Worm (Caenorhabditis elegans) whole organism, L4 larva: ENCODE data around the gene W05E10.2.

Experiments used
- F10B5.3 ChIP-seq: sonication (generic microtip); optimal IDR thresholded peaks from 2 replicates; lab custom pipeline; 2016; ENCODE audit warnings: mild to moderate bottlenecking, missing genetic modification characterization, missing compliant biosample characterization
- F26F4.8 ChIP-seq: fragments of 200-800 bp; sonication (Bioruptor generic); conservative IDR thresholded peaks from 2 replicates; pipeline ENCODE4 v1.3.6; 2022; ENCODE audit warnings: missing genetic modification characterization, missing compliant biosample characterization
- F37D6.2 ChIP-seq: sonication (generic microtip); optimal IDR thresholded peaks from 2 replicates; lab custom pipeline; 2016; ENCODE audit warnings: mild to moderate bottlenecking, missing genetic modification characterization, missing compliant biosample characterization
- F44E2.7 ChIP-seq: fragments of 200-800 bp; sonication (Bioruptor generic); IDR thresholded peaks from 2 replicates; pipeline ENCODE4 v2.1.2; 2022; ENCODE audit warnings: missing genetic modification characterization, missing compliant biosample characterization
- Y48G9A.11 ChIP-seq: fragments of 200-800 bp; sonication (Bioruptor generic); IDR thresholded peaks from 2 replicates; pipeline ENCODE4 v1.3.6; 2022; ENCODE audit warnings: missing genetic modification reagents, missing genetic modification characterization, missing compliant biosample characterization
- Y5F2A.4 ChIP-seq: fragments of 200-800 bp; sonication (Bioruptor generic); optimal IDR thresholded peaks from 2 replicates; lab custom pipeline; 2018; ENCODE audit warnings: mild to moderate bottlenecking, missing genetic modification characterization, missing compliant biosample characterization
- aha-1 ChIP-seq: fragments of 150-350 bp; peaks from one replicate; lab custom pipeline; 2014; ENCODE audit warnings: missing biosample characterization, missing genetic modification characterization
- ceh-62 ChIP-seq: sonication (generic microtip); optimal IDR thresholded peaks from 2 replicates; lab custom pipeline; 2017; ENCODE audit warnings: missing biosample characterization, missing genetic modification characterization
- ces-1 ChIP-seq: fragments of 150-350 bp; sonication (generic microtip); optimal IDR thresholded peaks from 4 replicates; lab custom pipeline; 2014; ENCODE audit warnings: missing biosample characterization, missing genetic modification reagents, missing genetic modification characterization
- daf-16 ChIP-seq, 3 experiments: sonication (generic microtip); optimal IDR thresholded peaks; 2 replicates each; lab custom pipeline; 2016 to 2017; ENCODE audit warnings: missing genetic modification characterization in 3 of 3, missing genetic modification reagents in 3 of 3, mild to moderate bottlenecking in 2 of 3, missing compliant biosample characterization in 2 of 3, missing biosample characterization in 1 of 3, moderate library complexity in 1 of 3
- daf-19 ChIP-seq: fragments of 200-800 bp; sonication (Bioruptor generic); conservative IDR thresholded peaks from 2 replicates; pipeline ENCODE4 v1.3.6; 2022; ENCODE audit warnings: missing genetic modification characterization, missing compliant biosample characterization
- dmd-8 ChIP-seq: fragments of 200-800 bp; sonication (Bioruptor generic); IDR thresholded peaks from 2 replicates; pipeline ENCODE4 v1.3.6; 2022; ENCODE audit warnings: missing genetic modification characterization, missing compliant biosample characterization
- egl-27 ChIP-seq: sonication (generic microtip); optimal IDR thresholded peaks from 3 replicates; lab custom pipeline; 2017; ENCODE audit warnings: missing biosample characterization, missing genetic modification reagents, missing genetic modification characterization
- fkh-10 ChIP-seq: fragments of 150-350 bp; optimal IDR thresholded peaks from 2 replicates; lab custom pipeline; 2014; ENCODE audit warnings: missing biosample characterization, missing genetic modification reagents, missing genetic modification characterization
- hlh-30 ChIP-seq: sonication (generic microtip); optimal IDR thresholded peaks from 2 replicates; lab custom pipeline; 2017; ENCODE audit warnings: antibody characterized with exemption, mild to moderate bottlenecking, missing genetic modification characterization, missing compliant biosample characterization; ENCODE audit not compliant: insufficient read depth
- hmg-1.1 ChIP-seq: fragments of 200-800 bp; sonication (Bioruptor generic); IDR thresholded peaks from 2 replicates; pipeline ENCODE4 v1.3.6; 2022; ENCODE audit warnings: missing genetic modification reagents, missing genetic modification characterization, missing compliant biosample characterization
- jun-1 ChIP-seq: fragments of 150-350 bp; optimal IDR thresholded peaks from 2 replicates; lab custom pipeline; 2014; ENCODE audit warnings: missing biosample characterization, missing genetic modification reagents, missing genetic modification characterization
- lin-1 ChIP-seq: fragments of 200-800 bp; sonication (Bioruptor generic); IDR thresholded peaks from 2 replicates; pipeline ENCODE4 v1.3.6; 2022; ENCODE audit warnings: missing genetic modification reagents, missing genetic modification characterization, missing compliant biosample characterization
- lin-13 ChIP-seq: fragments of 150-350 bp; optimal IDR thresholded peaks from 2 replicates; lab custom pipeline; 2014; ENCODE audit warnings: missing biosample characterization, missing genetic modification reagents, missing genetic modification characterization
- lin-38 ChIP-seq: fragments of 200-800 bp; sonication (Bioruptor generic); IDR thresholded peaks from 2 replicates; pipeline ENCODE4 v1.3.6; 2022; ENCODE audit warnings: missing genetic modification reagents, missing genetic modification characterization, missing compliant biosample characterization
- lin-39 ChIP-seq: fragments of 150-350 bp; optimal IDR thresholded peaks from 2 replicates; lab custom pipeline; 2014; ENCODE audit warnings: missing biosample characterization, missing genetic modification reagents, missing genetic modification characterization
- mdt-29 ChIP-seq: fragments of 200-800 bp; sonication (Bioruptor generic); IDR thresholded peaks from 2 replicates; pipeline ENCODE4 v1.3.6; 2022; ENCODE audit warnings: missing genetic modification reagents, missing genetic modification characterization, missing compliant biosample characterization
- mxl-3 ChIP-seq: fragments of 200-800 bp; sonication (Bioruptor generic); optimal IDR thresholded peaks from 2 replicates; lab custom pipeline; 2018; ENCODE audit warnings: mild to moderate bottlenecking, missing genetic modification characterization, missing compliant biosample characterization
- nhr-10 ChIP-seq: fragments of 150-350 bp; optimal IDR thresholded peaks from 2 replicates; lab custom pipeline; 2014; ENCODE audit warnings: missing biosample characterization, missing genetic modification characterization
- nhr-111 ChIP-seq: fragments of 200-800 bp; sonication (Bioruptor generic); optimal IDR thresholded peaks from 2 replicates; lab custom pipeline; 2018; ENCODE audit warnings: mild to moderate bottlenecking, missing genetic modification characterization, missing compliant biosample characterization
- nhr-42 ChIP-seq: fragments of 200-800 bp; sonication (Bioruptor generic); IDR thresholded peaks from 2 replicates; pipeline ENCODE4 v1.3.6; 2022; ENCODE audit warnings: missing genetic modification characterization, missing compliant biosample characterization
- nhr-6 ChIP-seq: fragments of 150-350 bp; optimal IDR thresholded peaks from 2 replicates; lab custom pipeline; 2014; ENCODE audit warnings: missing biosample characterization, missing genetic modification characterization
- pqm-1 ChIP-seq: sonication (generic microtip); optimal IDR thresholded peaks from 2 replicates; lab custom pipeline; 2017; ENCODE audit warnings: missing biosample characterization, missing genetic modification characterization
- saeg-2 ChIP-seq: fragments of 200-800 bp; sonication (Bioruptor generic); IDR thresholded peaks from 2 replicates; pipeline ENCODE4 v1.3.6; 2022; ENCODE audit warnings: missing genetic modification reagents, missing genetic modification characterization, missing compliant biosample characterization
- sdz-12 ChIP-seq: fragments of 200-800 bp; sonication (Bioruptor generic); optimal IDR thresholded peaks from 2 replicates; lab custom pipeline; 2018; ENCODE audit warnings: mild to moderate bottlenecking, missing genetic modification characterization, missing compliant biosample characterization
- set-16 ChIP-seq: fragments of 200-800 bp; sonication (Bioruptor generic); IDR thresholded peaks from 2 replicates; pipeline ENCODE4 v1.3.6; 2022; ENCODE audit warnings: missing genetic modification reagents, missing genetic modification characterization, missing compliant biosample characterization
- snpc-1.2 ChIP-seq: fragments of 200-800 bp; sonication (Bioruptor generic); IDR thresholded peaks from 2 replicates; pipeline ENCODE4 v1.3.6; 2022; ENCODE audit warnings: missing genetic modification reagents, missing genetic modification characterization, missing compliant biosample characterization
- snpc-4 ChIP-seq: fragments of 150-350 bp; optimal IDR thresholded peaks from 2 replicates; lab custom pipeline; 2014; ENCODE audit warnings: missing biosample characterization, missing genetic modification characterization
- spr-1 ChIP-seq: sonication (generic microtip); optimal IDR thresholded peaks from 2 replicates; lab custom pipeline; 2016; ENCODE audit warnings: mild to moderate bottlenecking, missing genetic modification characterization, missing compliant biosample characterization
- tag-97 ChIP-seq: fragments of 200-800 bp; sonication (Bioruptor generic); IDR thresholded peaks from 2 replicates; pipeline ENCODE4 v1.3.6; 2022; ENCODE audit warnings: missing genetic modification characterization, missing compliant biosample characterization
- unc-130 ChIP-seq: sonication (generic microtip); optimal IDR thresholded peaks from 2 replicates; lab custom pipeline; 2016; ENCODE audit warnings: missing genetic modification reagents, missing genetic modification characterization, missing compliant biosample characterization
- unc-62 ChIP-seq, 3 experiments: fragments of 150-350 bp in 1 of 3; sonication (generic microtip); optimal IDR thresholded peaks in 2 of 3; peaks in 1 of 3; 1 replicate in 1 of 3; 2 replicates in 2 of 3; lab custom pipeline; 2014 to 2017; ENCODE audit warnings: missing biosample characterization in 3 of 3, missing genetic modification characterization in 3 of 3, missing genetic modification reagents in 3 of 3, missing genotype in 1 of 3
- zfp-3 ChIP-seq: fragments of 200-800 bp; sonication (Bioruptor generic); conservative IDR thresholded peaks from 2 replicates; pipeline ENCODE4 v1.3.6; 2022; ENCODE audit warnings: missing genetic modification reagents, missing genetic modification characterization, missing compliant biosample characterization
- ztf-7 ChIP-seq: fragments of 150-350 bp; optimal IDR thresholded peaks from 2 replicates; lab custom pipeline; 2014; ENCODE audit warnings: missing biosample characterization, missing genetic modification characterization

W05E10.2 gene

DNA sequence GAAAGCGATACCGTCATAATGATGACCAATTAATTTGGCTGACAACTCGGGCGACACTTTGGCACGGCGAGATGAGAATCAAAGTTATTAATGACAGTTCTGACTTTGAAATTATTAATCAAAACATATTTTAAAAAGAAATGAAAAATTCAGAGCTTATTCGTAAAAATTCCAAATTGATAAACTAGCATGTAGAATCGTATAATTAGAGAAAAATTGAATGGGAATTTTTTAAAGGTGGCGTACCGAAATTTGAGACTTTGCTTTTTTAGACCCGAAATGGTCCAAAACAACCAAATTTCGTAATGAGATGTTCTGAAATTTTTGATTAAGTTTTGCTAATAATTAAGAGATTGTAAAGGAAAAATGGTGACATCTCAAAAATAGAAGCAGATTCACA is 39.0 kb downstream of the W05E10.2 start, which contains the start of gene daf-11:
TSS of gene daf-11 (minus strand) at position 101 of the 400 bp plus-strand sequence.
- TF ChIP-seq hlh-30 (no peak), saeg-2 (GFP tag; lab: Robert Waterston, UW) (no peak), snpc-4 (tag; lab: Kevin White, UChicago) (no peak), nhr-111 (GFP tag; lab: Kevin White, UChicago) (no peak), tag-97 (no peak), spr-1 (tag; lab: Kevin White, UChicago) (no peak), nhr-42 (no peak), mxl-3 (GFP tag; lab: Kevin White, UChicago) (no peak), ztf-7 (tag; lab: Kevin White, UChicago) (no peak), Y5F2A.4 (GFP tag; lab: Kevin White, UChicago) (no peak), F10B5.3 (tag; lab: Kevin White, UChicago) (no peak), nhr-6 (tag; lab: Kevin White, UChicago) (no peak), F26F4.8 (no peak), ces-1 (GFP tag; lab: Kevin White, UChicago) (no peak), ceh-62 (tag; lab: Kevin White, UChicago) (no peak), sdz-12 (GFP tag; lab: Kevin White, UChicago) (no peak), snpc-1.2 (GFP tag; lab: Robert Waterston, UW) (no peak), Y48G9A.11 (no peak), nhr-10 (tag; lab: Kevin White, UChicago) (no peak), jun-1 (tag; lab: Kevin White, UChicago) (no peak)
- TF ChIP-seq, all 104 proteins: peak for 0

ce11 chrV:11730060-11730459 is 43.1 kb downstream of the W05E10.2 start, which contains the start of gene rhr-2:
Gene rhr-2, minus strand, starts transcription at chrV:11730160.
- TF ChIP-seq lin-13 (no peak), daf-19 (GFP tag; lab: Robert Waterston, UW) (no peak), F26F4.8 (no peak), zfp-3 (GFP tag; lab: Robert Waterston, UW) (no peak), snpc-1.2 (GFP tag; lab: Robert Waterston, UW) (no peak), set-16 (GFP tag; lab: Robert Waterston, UW) (no peak), pqm-1 (tag; lab: Kevin White, UChicago) (no peak), jun-1 (tag; lab: Kevin White, UChicago) (no peak), lin-1 (no peak), daf-16 (GFP tag; optimal IDR thresholded peaks at IDR 0.05; lab: Kevin White, UChicago) (no peak), daf-16 (tag; optimal IDR thresholded peaks at IDR 0.05; lab: Kevin White, UChicago) (no peak), mdt-29 (GFP tag; lab: Robert Waterston, UW) (no peak), lin-39 (tag; lab: Kevin White, UChicago) (no peak), F37D6.2 (tag; lab: Kevin White, UChicago) (no peak), lin-38 (GFP tag; lab: Robert Waterston, UW) (no peak), F44E2.7 (GFP tag; lab: Robert Waterston, UW) (no peak), Y5F2A.4 (GFP tag; lab: Kevin White, UChicago) (no peak), unc-130 (no peak), dmd-8 (GFP tag; lab: Robert Waterston, UW) (no peak), ceh-62 (tag; lab: Kevin White, UChicago) (no peak), hmg-1.1 (GFP tag; lab: Robert Waterston, UW) (no peak)
- TF ChIP-seq, all 104 proteins: peak for 0

DNA sequence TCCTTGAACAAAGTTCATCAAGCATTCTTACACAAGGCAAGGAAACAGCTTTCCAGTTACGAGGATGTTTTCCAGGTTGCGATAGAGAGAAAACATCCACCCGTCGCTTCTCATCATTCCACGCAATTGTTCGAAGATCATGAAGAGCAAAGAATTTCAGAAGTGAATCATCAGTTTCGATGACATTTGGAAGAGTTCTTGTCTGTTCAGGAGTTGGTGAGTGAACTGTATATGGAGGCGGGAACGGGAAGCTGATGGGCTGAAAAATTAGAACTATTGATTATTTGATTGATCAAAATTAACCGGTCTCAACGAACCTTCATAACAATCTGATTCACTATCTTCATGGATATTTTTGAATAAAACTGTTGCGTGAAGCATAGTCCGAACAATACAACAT is 45.1 kb downstream of the W05E10.2 start:
- no peak for TF ChIP-seq fkh-10 (GFP tag; lab: Kevin White, UChicago)
- TF ChIP-seq aha-1 (tag; lab: Kevin White, UChicago): peak; percentile 91
- TF ChIP-seq egl-27 (tag; lab: Kevin White, UChicago): no peak
- peak in 1 of 2 experiments; percentile 32 for TF ChIP-seq unc-62 (GFP tag; optimal IDR thresholded peaks at IDR 0.05 in 1 of 2; lab: Kevin White, UChicago)
- no peak for TF ChIP-seq unc-62 (tag; optimal IDR thresholded peaks at IDR 0.05; lab: Kevin White, UChicago)
- no peak for TF ChIP-seq pqm-1 (tag; lab: Kevin White, UChicago)
- TF ChIP-seq, all 104 proteins: peak for 2
